Fruit fly (Drosophila melanogaster): ENCODE results near the gene ttm2.
A peak's percentile ranks its signal among the peaks of the same experiment; 100 is the strongest.

Gene ttm2

DNA sequence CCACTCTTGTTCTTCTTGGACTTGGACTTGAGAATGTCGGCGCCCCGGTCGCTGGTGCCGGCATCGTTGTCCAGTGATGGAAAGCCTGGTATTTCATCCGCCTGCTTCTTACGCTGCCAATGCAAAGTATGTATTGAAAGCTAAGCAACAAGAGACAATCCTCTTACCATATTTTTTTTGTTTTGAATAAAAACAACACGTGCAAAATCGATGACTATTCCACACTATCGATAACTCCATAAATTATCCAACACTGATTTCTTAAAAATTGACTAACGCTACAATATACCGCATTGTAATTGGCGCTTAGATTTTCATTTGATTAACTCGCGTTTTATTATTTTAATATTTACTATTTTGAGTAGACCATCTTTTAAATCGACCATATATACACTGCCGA lies 49.5 kb downstream of the ttm2 start, which contains the start of gene CG32344 (continued):
- TF ChIP-seq CG32772 (GFP tag; IDR thresholded peaks at IDR 0.05) (no peak), CG15514 (GFP tag; optimal IDR thresholded peaks at IDR 0.05) (peak; percentile 17), HLH54F (GFP tag; optimal IDR thresholded peaks at IDR 0.05) (no peak), zfh1 (GFP tag; IDR thresholded peaks at IDR 0.05) (no peak), ind (GFP tag; optimal IDR thresholded peaks at IDR 0.05) (no peak), CG3847 (GFP tag; IDR thresholded peaks at IDR 0.05) (no peak), CG9609 (GFP tag; optimal IDR thresholded peaks at IDR 0.05) (no peak), Dek (tag; optimal IDR thresholded peaks at IDR 0.05) (no peak), MTF-1 (GFP tag; optimal IDR thresholded peaks at IDR 0.05; ENCODE audit: borderline replicate concordance) (no peak), CG8388 (GFP tag; optimal IDR thresholded peaks at IDR 0.05) (no peak), Ada2b (GFP tag; IDR thresholded peaks at IDR 0.05) (no peak), Dip2 (GFP tag; IDR thresholded peaks at IDR 0.05) (no peak), CG11247 (GFP tag; IDR thresholded peaks at IDR 0.05) (no peak), org-1 (GFP tag; optimal IDR thresholded peaks at IDR 0.05) (no peak), Gsc (GFP tag; IDR thresholded peaks at IDR 0.05) (no peak), CG2202 (tag; optimal IDR thresholded peaks at IDR 0.05) (no peak), CG3838 (GFP tag; optimal IDR thresholded peaks at IDR 0.05) (no peak), HmgD (GFP tag; optimal IDR thresholded peaks at IDR 0.05) (no peak), CG10366 (GFP tag; IDR thresholded peaks at IDR 0.05) (no peak), lov (optimal IDR thresholded peaks at IDR 0.05) (no peak), lov (GFP tag; IDR thresholded peaks at IDR 0.05) (no peak), CG1233 (GFP tag; optimal IDR thresholded peaks at IDR 0.05) (no peak), prd (optimal IDR thresholded peaks at IDR 0.05) (no peak), prd (GFP tag; IDR thresholded peaks at IDR 0.05) (no peak), Ravus (GFP tag; IDR thresholded peaks at IDR 0.05) (no peak), CG9215 (GFP tag; IDR thresholded peaks at IDR 0.05) (no peak), nmo (GFP tag; optimal IDR thresholded peaks at IDR 0.05) (peak; percentile 16), CG4328 (GFP tag; optimal IDR thresholded peaks at IDR 0.05) (no peak), CG34422 (GFP tag; IDR thresholded peaks at IDR 0.05) (no peak), wor (GFP tag; IDR thresholded peaks at IDR 0.05) (no peak), CG17385 (GFP tag; optimal IDR thresholded peaks at IDR 0.05) (peak; percentile 70), CG15696 (tag; optimal IDR thresholded peaks at IDR 0.05) (no peak), Nf-YB (GFP tag; optimal IDR thresholded peaks at IDR 0.05) (no peak), CG30403 (GFP tag; optimal IDR thresholded peaks at IDR 0.05) (no peak), CTCF (GFP tag; optimal IDR thresholded peaks at IDR 0.05) (no peak), Dad (GFP tag; optimal IDR thresholded peaks at IDR 0.05) (no peak), Ets97D (GFP tag; optimal IDR thresholded peaks at IDR 0.05) (peak; percentile 42), Side (GFP tag; optimal IDR thresholded peaks at IDR 0.05) (no peak), CG14710 (tag; optimal IDR thresholded peaks at IDR 0.05) (peak; percentile 44), Sry-β (GFP tag; optimal IDR thresholded peaks at IDR 0.05) (no peak), bowl (GFP tag; IDR thresholded peaks at IDR 0.05) (no peak), E2f2 (GFP tag; IDR thresholded peaks at IDR 0.05) (peak; percentile 90), ems (GFP tag; optimal IDR thresholded peaks at IDR 0.05) (no peak), Dref (GFP tag; IDR thresholded peaks at IDR 0.05) (peak; percentile 84), Adf1 (GFP tag; IDR thresholded peaks at IDR 0.05) (no peak), MBD-R2 (GFP tag; IDR thresholded peaks at IDR 0.05) (peak; percentile 62; the same call in 1 of the 2 replicates), CG11504 (tag; optimal IDR thresholded peaks at IDR 0.05) (no peak), CG18619 (GFP tag; optimal IDR thresholded peaks at IDR 0.05) (no peak), gfzf (GFP tag; optimal IDR thresholded peaks at IDR 0.05) (peak; percentile 83), CG8478 (optimal IDR thresholded peaks at IDR 0.05) (no peak), CG15011 (GFP tag; optimal IDR thresholded peaks at IDR 0.05) (no peak), Lim3 (GFP tag; IDR thresholded peaks at IDR 0.05) (no peak), h (optimal IDR thresholded peaks at IDR 0.05) (no peak), gce (GFP tag; IDR thresholded peaks at IDR 0.05) (no peak), Tbp (GFP tag; optimal IDR thresholded peaks at IDR 0.05) (peak; percentile 26)
